In the genomic region with DNA sequence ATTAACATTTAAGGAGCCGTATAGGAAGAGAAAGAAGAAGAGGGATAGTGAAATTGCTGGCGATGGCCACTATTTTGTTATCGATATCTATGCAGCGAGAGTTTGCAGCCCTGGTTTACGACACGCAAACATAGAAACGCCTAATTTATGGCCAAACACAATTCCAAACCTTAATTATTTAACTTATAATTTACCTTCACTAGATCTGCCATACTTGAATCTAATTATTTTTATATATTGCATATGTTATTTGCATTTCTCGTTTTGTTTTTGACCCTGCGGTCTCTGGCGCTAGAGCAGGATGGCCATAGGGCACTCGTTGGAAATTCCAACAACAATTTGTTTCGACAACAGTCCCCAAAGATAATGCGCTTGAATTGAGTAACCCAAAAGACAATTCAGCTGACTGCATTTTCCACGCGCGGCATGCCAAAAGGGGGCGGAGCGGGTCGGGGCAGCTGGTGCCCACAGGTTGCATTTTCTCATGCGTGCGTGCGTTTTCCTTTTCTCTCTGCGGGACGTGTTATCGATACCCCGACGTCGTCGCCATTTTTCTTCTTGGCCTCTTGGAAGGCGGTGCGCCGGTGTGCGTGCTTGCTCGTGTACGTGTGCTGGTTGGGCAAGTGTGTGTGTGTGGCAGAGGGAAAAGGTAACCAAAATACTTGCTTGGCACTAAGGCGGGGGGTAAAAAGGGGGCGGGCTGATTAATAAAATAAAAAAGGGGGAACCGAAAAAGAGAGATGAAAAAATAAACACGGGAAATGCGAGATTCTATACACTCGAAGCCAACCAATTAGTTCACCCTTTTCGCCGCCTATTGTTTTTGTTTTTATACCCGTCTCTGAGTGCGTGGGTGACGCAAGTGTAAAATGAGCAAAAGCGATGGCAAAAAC, we compare ENCODE assay signal across 5 fruit fly cellular contexts.
A peak's percentile ranks its signal among the peaks of the same experiment; 100 is the strongest.
TF ChIP-seq lines count a peak whose summit lies in the region.

No protein-coding gene starts in this region.

TF ChIP-seq in whole organism, adult, 20 proteins besides CTCF, POLR2A, EP300 and RAD21 (continued from another document):
- TF ChIP-seq tj (GFP tag; optimal IDR thresholded peaks at IDR 0.05; lab: Kevin White, UChicago) = peak; percentile 50
- TF ChIP-seq ovo (GFP tag; optimal IDR thresholded peaks at IDR 0.05; lab: Kevin White, UChicago) = peak; percentile 31
- no peak for TF ChIP-seq CG5204 (GFP tag; optimal IDR thresholded peaks at IDR 0.05; lab: Kevin White, UChicago)
- TF ChIP-seq Mnt (GFP tag; optimal IDR thresholded peaks at IDR 0.05; lab: Kevin White, UChicago) = peak; percentile 78
- peak; percentile 2 for TF ChIP-seq CG7045 (GFP tag; optimal IDR thresholded peaks at IDR 0.05; lab: Kevin White, UChicago)

TF ChIP-seq in whole organism, embryonic, 481 proteins besides CTCF, POLR2A, EP300 and RAD21 (continued from another document and continues in another):
- peak; percentile 65; the same call in 2 of the 3 replicates for TF ChIP-seq CG34224 (GFP tag; IDR thresholded peaks at IDR 0.05; lab: Robert Waterston, UW; ENCODE audit: partially characterized antibody)
- TF ChIP-seq CG7928 (GFP tag; optimal IDR thresholded peaks at IDR 0.05; lab: Kevin White, UChicago) = peak; percentile 94
- TF ChIP-seq CG31224 (GFP tag; IDR thresholded peaks at IDR 0.05; lab: Robert Waterston, UW) = peak; percentile 58; the same call in 1 of the 2 replicates
- TF ChIP-seq run (tag; optimal IDR thresholded peaks at IDR 0.05; lab: Kevin White, UChicago) = no peak
- TF ChIP-seq CG17802 (tag; optimal IDR thresholded peaks at IDR 0.05; lab: Kevin White, UChicago) = no peak
- TF ChIP-seq dmrt11E (tag; optimal IDR thresholded peaks at IDR 0.05; lab: Kevin White, UChicago) = no peak
- TF ChIP-seq MESR4 (GFP tag; optimal IDR thresholded peaks at IDR 0.05; lab: Kevin White, UChicago) = peak; percentile 23
- TF ChIP-seq Nf-YC (tag; optimal IDR thresholded peaks at IDR 0.05; lab: Kevin White, UChicago) = no peak
- TF ChIP-seq CG4282 (GFP tag; optimal IDR thresholded peaks at IDR 0.05; lab: Kevin White, UChicago) = no peak
- TF ChIP-seq CG16815 (GFP tag; optimal IDR thresholded peaks at IDR 0.05; lab: Kevin White, UChicago) = peak; percentile 24
- peak; percentile 29 for TF ChIP-seq Aef1 (GFP tag; IDR thresholded peaks at IDR 0.05; lab: Robert Waterston, UW)
- 0 out of 2 replicates have a peak, but pooled peaks have one; percentile 16 for TF ChIP-seq ro (GFP tag; IDR thresholded peaks at IDR 0.05; lab: Robert Waterston, UW)
- peak; percentile 7 for TF ChIP-seq gfzf (GFP tag; optimal IDR thresholded peaks at IDR 0.05; lab: Kevin White, UChicago)
- no peak for TF ChIP-seq CG2889 (GFP tag; IDR thresholded peaks at IDR 0.05; lab: Robert Waterston, UW)
- 0 out of 2 replicates have a peak, but pooled peaks have one; percentile 56 for TF ChIP-seq aop (GFP tag; IDR thresholded peaks at IDR 0.05; lab: Robert Waterston, UW)
- TF ChIP-seq CG1024 (GFP tag; IDR thresholded peaks at IDR 0.05; lab: Robert Waterston, UW) = no peak
- peak; percentile 73 for TF ChIP-seq CG14860 (GFP tag; IDR thresholded peaks at IDR 0.05; lab: Robert Waterston, UW; ENCODE audit: partially characterized antibody)
- TF ChIP-seq knrl (GFP tag; IDR thresholded peaks at IDR 0.05; lab: Robert Waterston, UW; ENCODE audit: partially characterized antibody) = peak; percentile 76
- no peak for TF ChIP-seq CG13894 (tag; optimal IDR thresholded peaks at IDR 0.05; lab: Kevin White, UChicago)
- TF ChIP-seq CG4424 (GFP tag; optimal IDR thresholded peaks at IDR 0.05; lab: Kevin White, UChicago) = no peak
- TF ChIP-seq Stat92E (GFP tag; optimal IDR thresholded peaks at IDR 0.05; lab: Kevin White, UChicago) = peak in 1 of 3 experiments; percentile 86
- TF ChIP-seq Six4 (GFP tag; optimal IDR thresholded peaks at IDR 0.05; lab: Kevin White, UChicago) = no peak
- TF ChIP-seq CG32772 (GFP tag; IDR thresholded peaks at IDR 0.05; lab: Robert Waterston, UW) = peak; percentile 64
- TF ChIP-seq cwo (GFP tag; optimal IDR thresholded peaks at IDR 0.05; lab: Kevin White, UChicago) = peak; percentile 43
- TF ChIP-seq CG1233 (GFP tag; optimal IDR thresholded peaks at IDR 0.05; lab: Kevin White, UChicago) = no peak
- TF ChIP-seq CG11456 (GFP tag; IDR thresholded peaks at IDR 0.05; lab: Robert Waterston, UW) = peak; percentile 78; the same call in 2 of the 3 replicates
- peak; percentile 34 for TF ChIP-seq pzg (GFP tag; optimal IDR thresholded peaks at IDR 0.05; lab: Kevin White, UChicago)

TF ChIP-seq in whole organism, prepupa, 60 proteins besides CTCF, POLR2A, EP300 and RAD21 (continued from another document and continues in another):
- TF ChIP-seq ss (GFP tag; optimal IDR thresholded peaks at IDR 0.05; lab: Kevin White, UChicago) = peak; percentile 67 to 84
- TF ChIP-seq dsx (GFP tag; optimal IDR thresholded peaks at IDR 0.05; lab: Kevin White, UChicago; ENCODE audit: poor library complexity, severe bottlenecking) = peak; percentile 42
- peak; percentile 39 for TF ChIP-seq fd85E (GFP tag; optimal IDR thresholded peaks at IDR 0.05; lab: Kevin White, UChicago)
- TF ChIP-seq pdm3 (GFP tag; optimal IDR thresholded peaks at IDR 0.05; lab: Kevin White, UChicago) = peak; percentile 71
- TF ChIP-seq Sox102F (GFP tag; optimal IDR thresholded peaks at IDR 0.05; lab: Kevin White, UChicago) = peak; percentile 76
- peak; percentile 96 for TF ChIP-seq svp (GFP tag; lab: Kevin White, UChicago)
- no peak for TF ChIP-seq CG6276 (GFP tag; optimal IDR thresholded peaks at IDR 0.05; lab: Kevin White, UChicago)
- TF ChIP-seq CG1621 (tag; optimal IDR thresholded peaks at IDR 0.05; lab: Kevin White, UChicago) = peak; percentile 73
- TF ChIP-seq acj6 (GFP tag; optimal IDR thresholded peaks at IDR 0.05; lab: Kevin White, UChicago) = peak; percentile 79
- no peak for TF ChIP-seq Hr38 (GFP tag; optimal IDR thresholded peaks at IDR 0.05; lab: Kevin White, UChicago)
- TF ChIP-seq CG3919 (GFP tag; optimal IDR thresholded peaks at IDR 0.05; lab: Kevin White, UChicago) = peak; percentile 82
- no peak for TF ChIP-seq CG4318 (GFP tag; optimal IDR thresholded peaks at IDR 0.05; lab: Kevin White, UChicago)
- TF ChIP-seq CG9139 (GFP tag; optimal IDR thresholded peaks at IDR 0.05; lab: Kevin White, UChicago) = peak; percentile 74
- no peak for TF ChIP-seq dac (GFP tag; optimal IDR thresholded peaks at IDR 0.05; lab: Kevin White, UChicago)
- TF ChIP-seq Hr39 (GFP tag; optimal IDR thresholded peaks at IDR 0.05; lab: Kevin White, UChicago) = peak; percentile 83
- TF ChIP-seq OdsH (GFP tag; optimal IDR thresholded peaks at IDR 0.05; lab: Kevin White, UChicago) = peak; percentile 80
- peak; percentile 78 for TF ChIP-seq CG32006 (GFP tag; optimal IDR thresholded peaks at IDR 0.05; lab: Kevin White, UChicago)
- TF ChIP-seq eg (GFP tag; IDR thresholded peaks at IDR 0.05; lab: Robert Waterston, UW) = peak; percentile 97
- peak; percentile 74 for TF ChIP-seq Lpt (GFP tag; optimal IDR thresholded peaks at IDR 0.05; lab: Kevin White, UChicago)
- peak; percentile 75 for TF ChIP-seq CG6854 (GFP tag; optimal IDR thresholded peaks at IDR 0.05; lab: Kevin White, UChicago)
- TF ChIP-seq Ets96B (tag; optimal IDR thresholded peaks at IDR 0.05; lab: Kevin White, UChicago) = peak; percentile 73
- TF ChIP-seq fd59A (GFP tag; optimal IDR thresholded peaks at IDR 0.05; lab: Kevin White, UChicago) = peak; percentile 44
- TF ChIP-seq Ets21C (GFP tag; optimal IDR thresholded peaks at IDR 0.05; lab: Kevin White, UChicago) = no peak
- peak; percentile 85 for TF ChIP-seq cyc (GFP tag; optimal IDR thresholded peaks at IDR 0.05; lab: Kevin White, UChicago)
- TF ChIP-seq CG3032 (tag; optimal IDR thresholded peaks at IDR 0.05; lab: Kevin White, UChicago) = peak; percentile 66
- TF ChIP-seq CG31627 (GFP tag; optimal IDR thresholded peaks at IDR 0.05; lab: Kevin White, UChicago) = peak; percentile 82
- TF ChIP-seq Eip78C (GFP tag; lab: Kevin White, UChicago) = peak; percentile 90
- peak; percentile 78 for TF ChIP-seq Sox15 (GFP tag; optimal IDR thresholded peaks at IDR 0.05; lab: Kevin White, UChicago)
- peak; percentile 83 for TF ChIP-seq CG6792 (GFP tag; optimal IDR thresholded peaks at IDR 0.05; lab: Kevin White, UChicago)
- TF ChIP-seq Smox (GFP tag; optimal IDR thresholded peaks at IDR 0.05; lab: Kevin White, UChicago) = peak; percentile 77

TF ChIP-seq in whole organism, pupa, 21 proteins besides CTCF, POLR2A, EP300 and RAD21 (continued from another document):
- TF ChIP-seq Snoo (tag; optimal IDR thresholded peaks at IDR 0.05; lab: Kevin White, UChicago) = peak; percentile 82
- TF ChIP-seq Ets98B (GFP tag; IDR thresholded peaks at IDR 0.05; lab: Robert Waterston, UW) = peak; percentile 94
- TF ChIP-seq EcR (GFP tag; optimal IDR thresholded peaks at IDR 0.05; lab: Kevin White, UChicago) = peak; percentile 42

TF ChIP-seq in whole organism, wandering third instar larva, 38 proteins besides CTCF, POLR2A, EP300 and RAD21 (continued from another document):
- TF ChIP-seq sage (GFP tag; optimal IDR thresholded peaks at IDR 0.05; lab: Kevin White, UChicago) (no peak), brk (GFP tag; optimal IDR thresholded peaks at IDR 0.05; lab: Kevin White, UChicago) (no peak), tai (GFP tag; optimal IDR thresholded peaks at IDR 0.05; lab: Kevin White, UChicago) (no peak), Rel (GFP tag; optimal IDR thresholded peaks at IDR 0.05; lab: Kevin White, UChicago) (no peak), Rel (tag; optimal IDR thresholded peaks at IDR 0.05; lab: Kevin White, UChicago) (peak; percentile 81), CrebA (GFP tag; optimal IDR thresholded peaks at IDR 0.05; lab: Kevin White, UChicago; ENCODE audit: borderline replicate concordance) (no peak), Dfd (GFP tag; optimal IDR thresholded peaks at IDR 0.05; lab: Kevin White, UChicago) (no peak), Hr83 (GFP tag; optimal IDR thresholded peaks at IDR 0.05; lab: Kevin White, UChicago; ENCODE audit: poor library complexity, severe bottlenecking) (peak; percentile 37), usp (GFP tag; optimal IDR thresholded peaks at IDR 0.05; lab: Kevin White, UChicago) (no peak), ey (GFP tag; optimal IDR thresholded peaks at IDR 0.05; lab: Kevin White, UChicago) (peak; percentile 78), HLH106 (tag; optimal IDR thresholded peaks at IDR 0.05; lab: Kevin White, UChicago) (peak; percentile 64), dsf (GFP tag; optimal IDR thresholded peaks at IDR 0.05; lab: Kevin White, UChicago; ENCODE audit: borderline replicate concordance) (no peak), OdsH (GFP tag; optimal IDR thresholded peaks at IDR 0.05; lab: Kevin White, UChicago) (peak; percentile 79), Vsx2 (GFP tag; optimal IDR thresholded peaks at IDR 0.05; lab: Kevin White, UChicago; ENCODE audit: partially characterized antibody) (no peak), Abd-B (GFP tag; optimal IDR thresholded peaks at IDR 0.05; lab: Kevin White, UChicago) (no peak), pan (optimal IDR thresholded peaks at IDR 0.05; lab: Kevin White, UChicago) (no peak), woc (GFP tag; optimal IDR thresholded peaks at IDR 0.05; lab: Kevin White, UChicago) (peak; percentile 16)
